Fruit fly (Drosophila melanogaster): ENCODE measurements around the gene Grip.
A peak's percentile ranks its signal among the peaks of the same experiment; 100 is the strongest.

Gene Grip

dm6 chrX:5924378-5924777 is 41.7 kb upstream of the Grip start (continued):
- TF ChIP-seq CG1792 (GFP tag; optimal IDR thresholded peaks at IDR 0.05): no peak
- TF ChIP-seq caup (GFP tag; optimal IDR thresholded peaks at IDR 0.05; ENCODE audit: severe bottlenecking): no peak
- no peak for TF ChIP-seq CG34422 (GFP tag; IDR thresholded peaks at IDR 0.05)
- no peak for TF ChIP-seq CG5245 (GFP tag; optimal IDR thresholded peaks at IDR 0.05)
- TF ChIP-seq Doc2 (GFP tag; IDR thresholded peaks at IDR 0.05): no peak
- TF ChIP-seq CG4424 (GFP tag; optimal IDR thresholded peaks at IDR 0.05): no peak
- peak; percentile 63; the same call in 1 of the 2 replicates for TF ChIP-seq vvl (GFP tag; IDR thresholded peaks at IDR 0.05)
- TF ChIP-seq dmrt99B (tag; optimal IDR thresholded peaks at IDR 0.05): peak; percentile 40
- no peak for TF ChIP-seq CG31388 (GFP tag; optimal IDR thresholded peaks at IDR 0.05)
- TF ChIP-seq vfl (GFP tag; optimal IDR thresholded peaks at IDR 0.05): no peak
- no peak for TF ChIP-seq NFAT (GFP tag; IDR thresholded peaks at IDR 0.05)
- TF ChIP-seq ash1 (GFP tag; optimal IDR thresholded peaks at IDR 0.05): no peak
- no peak for TF ChIP-seq CG33213 (GFP tag; optimal IDR thresholded peaks at IDR 0.05)
- TF ChIP-seq bbx (GFP tag; IDR thresholded peaks at IDR 0.05; ENCODE audit: partially characterized antibody): no peak
- no peak for TF ChIP-seq kay (GFP tag; optimal IDR thresholded peaks at IDR 0.05)
- no peak for TF ChIP-seq sim (GFP tag; IDR thresholded peaks at IDR 0.05)
- no peak for TF ChIP-seq Aef1 (GFP tag; IDR thresholded peaks at IDR 0.05)
- no peak for TF ChIP-seq CG1832 (GFP tag; optimal IDR thresholded peaks at IDR 0.05)
- no peak for TF ChIP-seq CG32772 (GFP tag; IDR thresholded peaks at IDR 0.05)
- TF ChIP-seq Antp (GFP tag; optimal IDR thresholded peaks at IDR 0.05): no peak
- TF ChIP-seq CG6654 (GFP tag; optimal IDR thresholded peaks at IDR 0.05): no peak
- peak; percentile 32 for TF ChIP-seq CG4820 (GFP tag; optimal IDR thresholded peaks at IDR 0.05)
- no peak for TF ChIP-seq CoRest (tag; optimal IDR thresholded peaks at IDR 0.05)
- peak; percentile 27; the same call in 1 of the 2 replicates for TF ChIP-seq CG14014 (GFP tag; IDR thresholded peaks at IDR 0.05)
- TF ChIP-seq dati (GFP tag; IDR thresholded peaks at IDR 0.05): no peak
- no peak for TF ChIP-seq Hr78 (GFP tag; optimal IDR thresholded peaks at IDR 0.05)
- TF ChIP-seq slbo (GFP tag; IDR thresholded peaks at IDR 0.05): peak; percentile 33; the same call in 1 of the 2 replicates
- no peak for TF ChIP-seq GATAe (GFP tag; conservative IDR thresholded peaks at IDR 0.05)
- no peak for TF ChIP-seq br (optimal IDR thresholded peaks at IDR 0.05)
- TF ChIP-seq Hr51 (GFP tag; optimal IDR thresholded peaks at IDR 0.05): peak in 1 of 2 experiments; percentile 37
- no peak for TF ChIP-seq zen2 (GFP tag; IDR thresholded peaks at IDR 0.05; ENCODE audit: partially characterized antibody)
- TF ChIP-seq tio (GFP tag; optimal IDR thresholded peaks at IDR 0.05): peak; percentile 17
- TF ChIP-seq maf-S (GFP tag; optimal IDR thresholded peaks at IDR 0.05): no peak
- no peak for TF ChIP-seq chinmo (GFP tag; IDR thresholded peaks at IDR 0.05; ENCODE audit: partially characterized antibody)
- peak; percentile 53; the same call in 1 of the 2 replicates for TF ChIP-seq Drgx (GFP tag; IDR thresholded peaks at IDR 0.05)
- no peak for TF ChIP-seq Lhr (GFP tag; optimal IDR thresholded peaks at IDR 0.05)
- TF ChIP-seq phol (tag; optimal IDR thresholded peaks at IDR 0.05): peak; percentile 47
- no peak for TF ChIP-seq Dip2 (GFP tag; IDR thresholded peaks at IDR 0.05)
- TF ChIP-seq Bdp1 (GFP tag; optimal IDR thresholded peaks at IDR 0.05): no peak
- no peak for TF ChIP-seq al (GFP tag; IDR thresholded peaks at IDR 0.05)
- TF ChIP-seq NK7.1 (GFP tag; optimal IDR thresholded peaks at IDR 0.05): no peak
- no peak for TF ChIP-seq sima (GFP tag; optimal IDR thresholded peaks at IDR 0.05)
- 0 out of 3 replicates have a peak, but pooled peaks have one; percentile 29 for TF ChIP-seq CG7357 (GFP tag; IDR thresholded peaks at IDR 0.05)
- no peak for TF ChIP-seq CG16863 (GFP tag; optimal IDR thresholded peaks at IDR 0.05)
- TF ChIP-seq mld (GFP tag; IDR thresholded peaks at IDR 0.05; ENCODE audit: partially characterized antibody): no peak
- TF ChIP-seq ranshi (GFP tag; IDR thresholded peaks at IDR 0.05): 0 out of 2 replicates have a peak, but pooled peaks have one; percentile 6
- no peak for TF ChIP-seq D (optimal IDR thresholded peaks at IDR 0.05)
- peak; percentile 17 for TF ChIP-seq D (GFP tag; optimal IDR thresholded peaks at IDR 0.05)
- TF ChIP-seq CG7839 (tag; optimal IDR thresholded peaks at IDR 0.05): peak; percentile 38
- no peak for TF ChIP-seq CG8281 (tag; optimal IDR thresholded peaks at IDR 0.05)
- peak; percentile 5 for TF ChIP-seq Chrac-16 (GFP tag; optimal IDR thresholded peaks at IDR 0.05)
- no peak for TF ChIP-seq cg (GFP tag; optimal IDR thresholded peaks at IDR 0.05)
